Fruit fly (Drosophila melanogaster) whole organism: Measurements from ENCODE around the gene Tg.

Experiments used
- CG8478 ChIP-seq: fragments of >200 bp; optimal IDR thresholded peaks from 2 replicates; lab custom pipeline; 2018; ENCODE audit warnings: inconsistent platforms
- Dll ChIP-seq: fragments of >200 bp; optimal IDR thresholded peaks from 2 replicates; lab custom pipeline; 2017
- EcR ChIP-seq, 2 experiments: fragments of >200 bp; optimal IDR thresholded peaks; 2 replicates each; lab custom pipeline; 2017; ENCODE audit warnings: missing biosample characterization in 2 of 2, missing genetic modification characterization in 2 of 2, missing genetic modification reagents in 2 of 2
- pan ChIP-seq: fragments of >200 bp; optimal IDR thresholded peaks from 2 replicates; lab custom pipeline; 2017
- psq ChIP-seq: fragments of >200 bp; optimal IDR thresholded peaks from 2 replicates; lab custom pipeline; 2017
- usp ChIP-seq: fragments of >200 bp; optimal IDR thresholded peaks from 2 replicates; lab custom pipeline; 2017; ENCODE audit warnings: missing biosample characterization, missing genetic modification characterization, mixed read lengths

dm6 chr2L:7989868-7990267 lies 21.3 kb upstream of the Tg start:
- no peak for TF ChIP-seq usp (GFP tag; lab: Kevin White, UChicago)
- TF ChIP-seq psq (lab: Kevin White, UChicago), result no peak
- no peak for TF ChIP-seq EcR (GFP tag; optimal IDR thresholded peaks at IDR 0.05; lab: Kevin White, UChicago)
- no peak for TF ChIP-seq CG8478 (lab: Kevin White, UChicago)
- TF ChIP-seq Dll (lab: Kevin White, UChicago), result no peak
- no peak for TF ChIP-seq pan (lab: Kevin White, UChicago)
